Worm (Caenorhabditis elegans) whole organism, midembryonic: ENCODE results near the gene srsx-30.

ENCODE experiments used
- T22C8.4 ChIP-seq: fragments of 200-800 bp; sonication (Bioruptor generic); IDR thresholded peaks from 2 replicates; pipeline ENCODE4 v1.3.6; 2022; ENCODE audit warnings: missing genetic modification characterization, missing compliant biosample characterization
- flt-1 ChIP-seq: fragments of 200-800 bp; sonication (Bioruptor generic); IDR thresholded peaks from 2 replicates; pipeline ENCODE4 v1.3.6; 2022; ENCODE audit warnings: missing genetic modification characterization, missing compliant biosample characterization
- klf-2 ChIP-seq: fragments of 200-800 bp; sonication (Bioruptor generic); conservative IDR thresholded peaks from 2 replicates; pipeline ENCODE4 v1.3.6; 2022; ENCODE audit warnings: missing genetic modification reagents, missing genetic modification characterization, missing compliant biosample characterization
- med-1 ChIP-seq: sonication (generic microtip); optimal IDR thresholded peaks from 2 replicates; lab custom pipeline; 2017; ENCODE audit warnings: missing genetic modification characterization, mild to moderate bottlenecking, missing compliant biosample characterization, antibody characterized with exemption, missing genetic modification reagents; ENCODE audit not compliant: insufficient read depth
- ref-1 ChIP-seq: fragments of 200-800 bp; sonication (Bioruptor generic); conservative IDR thresholded peaks from 2 replicates; pipeline ENCODE4 v1.3.6; 2022; ENCODE audit warnings: missing genetic modification reagents, missing genetic modification characterization, missing compliant biosample characterization
- tab-1 ChIP-seq: fragments of 200-800 bp; sonication (Bioruptor generic); IDR thresholded peaks from 2 replicates; pipeline ENCODE4 v1.3.6; 2022; ENCODE audit warnings: missing genetic modification characterization, missing compliant biosample characterization
- ztf-29 ChIP-seq: fragments of 200-800 bp; sonication (Bioruptor generic); IDR thresholded peaks from 2 replicates; pipeline ENCODE4 v1.3.6; 2022; ENCODE audit warnings: missing genetic modification reagents, missing genetic modification characterization, missing compliant biosample characterization

ce11 chrV:10152278-10152677 is 6.3 kb upstream of the srsx-30 start, which contains the start of gene srsx-28:
- TF ChIP-seq ref-1 (no peak), ztf-29 (GFP tag; lab: Robert Waterston, UW) (no peak), tab-1 (GFP tag; lab: Robert Waterston, UW) (no peak), flt-1 (GFP tag; lab: Robert Waterston, UW) (no peak), klf-2 (GFP tag; lab: Robert Waterston, UW) (no peak), med-1 (GFP tag; lab: Kevin White, UChicago) (no peak), T22C8.4 (GFP tag; lab: Robert Waterston, UW) (no peak)
